Fruit fly (Drosophila melanogaster) whole organism, prepupa: Measurements from ENCODE around the gene CCHa1.

Source experiments
- Blimp-1 ChIP-seq: fragments of 200-800 bp; sonication (Bioruptor generic); optimal IDR thresholded peaks from 3 replicates; lab custom pipeline; 2017; ENCODE audit warnings: missing biosample characterization, missing genetic modification characterization, mild to moderate bottlenecking, moderate library complexity, missing genetic modification reagents
- CG10631 ChIP-seq: fragments of 200-800 bp; sonication (Bioruptor generic); optimal IDR thresholded peaks from 2 replicates; lab custom pipeline; 2016; ENCODE audit warnings: missing biosample characterization, missing genetic modification characterization
- CG10669 ChIP-seq: fragments of 200-800 bp; sonication (Bioruptor generic); optimal IDR thresholded peaks from 3 replicates; lab custom pipeline; 2018; ENCODE audit warnings: missing biosample characterization, mild to moderate bottlenecking, missing genetic modification characterization, moderate library complexity
- CG11762 ChIP-seq: fragments of 200-800 bp; sonication (Bioruptor generic); optimal IDR thresholded peaks from 3 replicates; lab custom pipeline; 2016; ENCODE audit warnings: missing biosample characterization, missing genetic modification characterization; ENCODE audit not compliant: insufficient read depth
- CG11902 ChIP-seq: fragments of 200-800 bp; sonication (Bioruptor generic); optimal IDR thresholded peaks from 3 replicates; lab custom pipeline; 2016; ENCODE audit warnings: missing biosample characterization, missing genetic modification characterization
- CG15336 ChIP-seq: fragments of 200-800 bp; sonication (Bioruptor generic); IDR thresholded peaks from 2 replicates; pipeline ENCODE4 v1.3.6; 2022; ENCODE audit warnings: missing biosample characterization, missing genetic modification characterization
- CG16779 ChIP-seq: fragments of 200-800 bp; sonication (Bioruptor generic); optimal IDR thresholded peaks from 3 replicates; lab custom pipeline; 2017; ENCODE audit warnings: missing biosample characterization, mild to moderate bottlenecking, missing genetic modification characterization
- CG3032 ChIP-seq: fragments of 200-800 bp; optimal IDR thresholded peaks from 2 replicates; lab custom pipeline; 2019; ENCODE audit warnings: missing biosample characterization, mild to moderate bottlenecking, missing genetic modification characterization, moderate library complexity
- CG31627 ChIP-seq: fragments of 200-800 bp; sonication (Bioruptor generic); optimal IDR thresholded peaks from 3 replicates; lab custom pipeline; 2016; ENCODE audit warnings: missing biosample characterization, missing genetic modification characterization
- CG32006 ChIP-seq: fragments of 200-800 bp; sonication (Bioruptor generic); optimal IDR thresholded peaks from 3 replicates; lab custom pipeline; 2017; ENCODE audit warnings: missing biosample characterization, mild to moderate bottlenecking, missing genetic modification characterization
- CG34406 ChIP-seq: fragments of 200-800 bp; sonication (Bioruptor generic); optimal IDR thresholded peaks from 3 replicates; lab custom pipeline; 2016; ENCODE audit warnings: missing biosample characterization, missing genetic modification characterization
- CG3919 ChIP-seq: fragments of 200-800 bp; sonication (Bioruptor generic); optimal IDR thresholded peaks from 3 replicates; lab custom pipeline; 2016; ENCODE audit warnings: missing biosample characterization, missing genetic modification characterization
- CG6163 ChIP-seq: fragments of 200-800 bp; sonication (Bioruptor generic); IDR thresholded peaks from 3 replicates; pipeline ENCODE4 v1.3.6; 2022; ENCODE audit warnings: missing biosample characterization, missing genetic modification characterization
- CG6792 ChIP-seq: fragments of 200-800 bp; sonication (Bioruptor generic); optimal IDR thresholded peaks from 3 replicates; lab custom pipeline; 2016; ENCODE audit warnings: missing biosample characterization, missing genetic modification characterization
- CG6808 ChIP-seq: fragments of 200-800 bp; sonication (Bioruptor generic); optimal IDR thresholded peaks from 3 replicates; lab custom pipeline; 2017; ENCODE audit warnings: missing biosample characterization, missing genetic modification characterization, mild to moderate bottlenecking, moderate library complexity, missing genetic modification reagents
- CG6854 ChIP-seq: fragments of 200-800 bp; sonication (Bioruptor generic); optimal IDR thresholded peaks from 2 replicates; lab custom pipeline; 2017; ENCODE audit warnings: missing biosample characterization, mild to moderate bottlenecking, missing genetic modification characterization
- CG8632 ChIP-seq: fragments of 200-800 bp; sonication (Bioruptor generic); optimal IDR thresholded peaks from 3 replicates; lab custom pipeline; 2016; ENCODE audit warnings: missing biosample characterization, missing genetic modification characterization
- CG9139 ChIP-seq: fragments of 200-800 bp; sonication (Bioruptor generic); optimal IDR thresholded peaks from 3 replicates; lab custom pipeline; 2017; ENCODE audit warnings: missing biosample characterization, mild to moderate bottlenecking, missing genetic modification characterization
- Eip75B ChIP-seq: fragments of 200-800 bp; sonication (Bioruptor generic); optimal IDR thresholded peaks from 3 replicates; lab custom pipeline; 2016; ENCODE audit warnings: missing biosample characterization, missing genetic modification characterization
- Ets96B ChIP-seq: fragments of 200-800 bp; optimal IDR thresholded peaks from 2 replicates; lab custom pipeline; 2019; ENCODE audit warnings: missing biosample characterization, mild to moderate bottlenecking, missing genetic modification characterization, moderate library complexity
- Gug ChIP-seq: fragments of 200-800 bp; sonication (Bioruptor generic); IDR thresholded peaks from 2 replicates; pipeline ENCODE4 v1.3.6; 2022; ENCODE audit warnings: missing biosample characterization, missing genetic modification characterization
- Hr39 ChIP-seq: fragments of 200-800 bp; sonication (Bioruptor generic); optimal IDR thresholded peaks from 2 replicates; lab custom pipeline; 2016; ENCODE audit warnings: missing biosample characterization, missing genetic modification characterization
- Hr4 ChIP-seq: fragments of 200-800 bp; sonication (Bioruptor generic); optimal IDR thresholded peaks from 3 replicates; lab custom pipeline; 2016; ENCODE audit warnings: missing biosample characterization, missing genetic modification characterization
- Lpt ChIP-seq: fragments of 200-800 bp; sonication (Bioruptor generic); optimal IDR thresholded peaks from 3 replicates; lab custom pipeline; 2016; ENCODE audit warnings: missing biosample characterization, missing genetic modification characterization
- Met ChIP-seq: fragments of 200-800 bp; sonication (Bioruptor generic); optimal IDR thresholded peaks from 3 replicates; lab custom pipeline; 2016; ENCODE audit warnings: missing biosample characterization, missing genetic modification characterization
- OdsH ChIP-seq: fragments of 200-800 bp; sonication (Bioruptor generic); optimal IDR thresholded peaks from 3 replicates; lab custom pipeline; 2016; ENCODE audit warnings: missing biosample characterization, missing genetic modification characterization
- Smox ChIP-seq: fragments of 200-800 bp; sonication (Bioruptor generic); optimal IDR thresholded peaks from 3 replicates; lab custom pipeline; 2016; ENCODE audit warnings: missing biosample characterization, missing genetic modification characterization
- Sox102F ChIP-seq: fragments of 200-800 bp; sonication (Bioruptor generic); optimal IDR thresholded peaks from 2 replicates; lab custom pipeline; 2016; ENCODE audit warnings: missing biosample characterization, mild to moderate bottlenecking, missing genetic modification characterization
- Sox14 ChIP-seq: fragments of 200-800 bp; sonication (Bioruptor generic); optimal IDR thresholded peaks from 3 replicates; lab custom pipeline; 2016; ENCODE audit warnings: missing biosample characterization, missing genetic modification characterization
- cyc ChIP-seq: fragments of 200-800 bp; sonication (Bioruptor generic); optimal IDR thresholded peaks from 3 replicates; lab custom pipeline; 2016; ENCODE audit warnings: missing biosample characterization, missing genetic modification characterization
- dac ChIP-seq: fragments of 200-800 bp; sonication (Bioruptor generic); optimal IDR thresholded peaks from 2 replicates; lab custom pipeline; 2017; ENCODE audit warnings: missing biosample characterization, mild to moderate bottlenecking, missing genetic modification characterization
- fkh ChIP-seq: fragments of 200-800 bp; sonication (Bioruptor generic); optimal IDR thresholded peaks from 3 replicates; lab custom pipeline; 2017; ENCODE audit warnings: missing biosample characterization, mild to moderate bottlenecking, missing genetic modification characterization, moderate library complexity
- lz ChIP-seq: fragments of 200-800 bp; sonication (Bioruptor generic); optimal IDR thresholded peaks from 3 replicates; lab custom pipeline; 2016; ENCODE audit warnings: missing biosample characterization, missing genetic modification characterization
- pdm3 ChIP-seq: fragments of 200-800 bp; sonication (Bioruptor generic); optimal IDR thresholded peaks from 3 replicates; lab custom pipeline; 2016; ENCODE audit warnings: missing biosample characterization, missing genetic modification characterization
- salr ChIP-seq, 2 experiments: fragments of 200-800 bp; sonication (Bioruptor generic); optimal IDR thresholded peaks; 3 replicates each; lab custom pipeline; 2016 to 2018; ENCODE audit warnings: missing biosample characterization in 2 of 2, missing genetic modification characterization in 2 of 2, mild to moderate bottlenecking in 1 of 2
- spab ChIP-seq: fragments of 200-800 bp; sonication (Bioruptor generic); optimal IDR thresholded peaks from 2 replicates; lab custom pipeline; 2017; ENCODE audit warnings: missing biosample characterization, mild to moderate bottlenecking, missing genetic modification characterization, missing genetic modification reagents
- ss ChIP-seq, 2 experiments: fragments of 200-800 bp; sonication (Bioruptor generic); optimal IDR thresholded peaks; 2 replicates in 1 of 2; 3 replicates in 1 of 2; lab custom pipeline; 2017 to 2018; ENCODE audit warnings: mild to moderate bottlenecking in 2 of 2, missing biosample characterization in 2 of 2, missing genetic modification characterization in 2 of 2, moderate library complexity in 1 of 2
- svp ChIP-seq: fragments of 200-800 bp; sonication (Bioruptor generic); peaks from one replicate; lab custom pipeline; 2016; ENCODE audit warnings: missing biosample characterization, missing genetic modification characterization
- topi ChIP-seq: fragments of 200-800 bp; sonication (Bioruptor generic); optimal IDR thresholded peaks from 3 replicates; lab custom pipeline; 2016; ENCODE audit warnings: missing biosample characterization, missing genetic modification characterization
- vri ChIP-seq: fragments of 200-800 bp; sonication (Bioruptor generic); optimal IDR thresholded peaks from 3 replicates; lab custom pipeline; 2016; ENCODE audit warnings: missing biosample characterization, mild to moderate bottlenecking, missing genetic modification characterization

Gene CCHa1

DNA sequence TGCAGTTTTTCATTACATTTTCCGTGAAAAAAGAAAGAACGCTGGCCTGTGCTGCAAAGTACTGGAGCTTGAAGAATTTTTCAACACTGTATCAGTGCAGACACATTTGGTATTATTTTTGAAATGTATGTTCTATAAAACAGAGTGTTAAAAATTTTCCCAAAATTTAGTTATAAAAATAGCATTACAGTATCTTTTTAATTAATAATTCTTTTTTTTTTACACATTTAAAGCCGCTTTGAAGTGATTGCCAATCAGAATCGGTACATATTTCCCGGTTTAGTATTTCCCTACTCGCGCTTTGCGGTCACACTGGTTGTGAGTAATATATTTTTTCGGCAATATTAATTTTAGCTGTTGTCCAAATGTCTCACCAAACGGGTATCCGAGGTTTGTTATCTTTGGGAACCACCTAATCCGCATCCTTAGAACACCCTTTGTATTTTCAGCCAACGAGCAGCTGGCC lies 25.7 kb upstream of the CCHa1 start, which contains the start of the genes Abi and twf (continued):
- TF ChIP-seq spab (GFP tag; lab: Kevin White, UChicago): no peak
- TF ChIP-seq Smox (GFP tag; lab: Kevin White, UChicago): peak; percentile 64
- peak; percentile 70 for TF ChIP-seq lz
- TF ChIP-seq CG15336 (GFP tag; lab: Robert Waterston, UW): 0 out of 2 replicates have a peak, but pooled peaks have one; percentile 30

dm6 chr3R:14118350-14118749 lies 21.7 kb upstream of the CCHa1 start, which contains the start of gene Kif19A:
Gene Kif19A (minus strand): TSS chr3R:14118450.
- TF ChIP-seq pdm3 (GFP tag; lab: Kevin White, UChicago) (no peak), CG11762 (GFP tag; lab: Kevin White, UChicago) (no peak), CG34406 (GFP tag; lab: Kevin White, UChicago) (no peak), cyc (GFP tag; lab: Kevin White, UChicago) (no peak), CG11902 (GFP tag; lab: Kevin White, UChicago) (no peak), dac (GFP tag; lab: Kevin White, UChicago) (no peak), CG6808 (GFP tag; lab: Kevin White, UChicago) (no peak), Hr4 (no peak), CG6792 (GFP tag; lab: Kevin White, UChicago) (no peak), Sox14 (GFP tag; lab: Kevin White, UChicago) (no peak)

DNA sequence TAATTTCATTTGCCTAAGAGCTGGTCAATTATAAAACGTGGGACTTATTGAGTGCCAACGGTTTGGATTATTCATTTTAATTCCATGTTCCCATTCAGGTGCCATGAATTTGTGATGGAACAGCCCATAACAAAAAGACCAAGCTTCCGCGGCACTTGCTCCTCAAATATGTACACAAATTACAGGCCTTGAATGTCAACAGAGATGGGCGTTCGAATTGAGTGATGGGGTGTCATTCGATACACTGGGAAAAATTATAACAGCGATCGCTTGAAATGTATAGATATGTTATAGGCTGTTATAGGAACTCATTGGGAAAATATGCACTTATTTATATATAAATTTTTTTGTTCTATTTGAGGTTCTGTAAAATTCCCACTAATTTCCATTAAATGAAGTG lies 19.5 kb upstream of the CCHa1 start:
- TF ChIP-seq CG8632 (GFP tag; lab: Kevin White, UChicago) (no peak), vri (no peak), CG34406 (GFP tag; lab: Kevin White, UChicago) (no peak), CG6854 (GFP tag; lab: Kevin White, UChicago) (no peak), fkh (GFP tag; lab: Kevin White, UChicago) (no peak), CG15336 (GFP tag; lab: Robert Waterston, UW) (no peak), Gug (no peak), Blimp-1 (GFP tag; lab: Kevin White, UChicago) (no peak), CG9139 (GFP tag; lab: Kevin White, UChicago) (no peak), Hr4 (no peak)

- TF ChIP-seq lz (no peak), CG6163 (GFP tag; lab: Robert Waterston, UW) (no peak), CG11902 (GFP tag; lab: Kevin White, UChicago) (no peak), salr (GFP tag; optimal IDR thresholded peaks at IDR 0.05; lab: Kevin White, UChicago) (no peak), svp (GFP tag; lab: Kevin White, UChicago) (no peak), CG31627 (GFP tag; lab: Kevin White, UChicago) (no peak), Sox14 (GFP tag; lab: Kevin White, UChicago) (no peak), Ets96B (tag; lab: Kevin White, UChicago) (no peak), Lpt (GFP tag; lab: Kevin White, UChicago) (no peak), CG6808 (GFP tag; lab: Kevin White, UChicago) (no peak), CG10631 (GFP tag; lab: Kevin White, UChicago) (no peak), CG9139 (GFP tag; lab: Kevin White, UChicago) (no peak), dac (GFP tag; lab: Kevin White, UChicago) (no peak), CG15336 (GFP tag; lab: Robert Waterston, UW) (no peak), CG16779 (tag; lab: Kevin White, UChicago) (no peak), Hr39 (GFP tag; lab: Kevin White, UChicago) (no peak), Met (GFP tag; lab: Kevin White, UChicago) (no peak), Eip75B (no peak), CG10669 (no peak)
Observed at dm6 chr3R:14112066-14112465, 15.4 kb upstream of the CCHa1 start, which contains the start of gene CG14357. Gene CG14357 (minus strand): TSS chr3R:14112166.

DNA sequence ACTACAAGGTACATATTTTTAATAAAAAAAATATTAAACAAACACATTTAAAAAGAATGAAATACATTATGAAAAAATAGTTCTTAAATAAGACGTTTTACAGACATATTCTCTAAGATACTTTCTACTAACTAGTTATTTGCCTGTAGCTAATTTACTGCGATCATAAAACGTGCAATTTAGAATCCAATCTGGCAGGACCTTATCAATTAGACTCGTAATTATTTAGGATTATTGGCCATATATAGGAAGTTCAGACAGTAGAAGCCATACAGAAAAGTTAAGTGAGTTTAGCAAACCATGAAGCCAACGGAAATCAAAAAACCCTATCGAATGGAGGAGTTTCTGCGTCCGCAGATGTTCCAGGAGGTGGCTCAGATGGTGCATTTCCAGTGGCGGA lies 12.5 kb upstream of the CCHa1 start, which contains the start of gene Or88a:
Gene Or88a (plus strand): TSS at position 301 of the 400 bp plus-strand sequence.
- TF ChIP-seq CG3919 (no peak), Sox14 (GFP tag; lab: Kevin White, UChicago) (no peak), Eip75B (no peak), CG32006 (GFP tag; lab: Kevin White, UChicago) (no peak), CG6792 (GFP tag; lab: Kevin White, UChicago) (no peak), Gug (no peak), CG3032 (tag; lab: Kevin White, UChicago) (no peak), spab (GFP tag; lab: Kevin White, UChicago) (no peak), Sox102F (GFP tag; lab: Kevin White, UChicago) (no peak), lz (no peak), topi (GFP tag; lab: Kevin White, UChicago) (no peak), ss (GFP tag; optimal IDR thresholded peaks at IDR 0.05; lab: Kevin White, UChicago) (no peak), OdsH (GFP tag; lab: Kevin White, UChicago) (no peak)
